Worm (Caenorhabditis elegans) whole organism, L1 larva: ENCODE results near the gene odd-1.

ENCODE experiments used
- C34B4.2 ChIP-seq: sonication (generic microtip); optimal IDR thresholded peaks from 2 replicates; lab custom pipeline; 2017; ENCODE audit warnings: mild to moderate bottlenecking, missing genetic modification characterization, missing compliant biosample characterization
- F16B12.6 ChIP-seq: fragments of 150-350 bp; optimal IDR thresholded peaks from 2 replicates; lab custom pipeline; 2014; ENCODE audit warnings: missing biosample characterization, missing genetic modification characterization
- ama-1 ChIP-seq: fragments of 150-350 bp; optimal IDR thresholded peaks from 2 replicates; lab custom pipeline; 2014
- ceh-63 ChIP-seq: fragments of 200-800 bp; sonication (Bioruptor generic); optimal IDR thresholded peaks from 2 replicates; lab custom pipeline; 2018; ENCODE audit warnings: mild to moderate bottlenecking, missing genetic modification characterization, missing compliant biosample characterization
- ceh-8 ChIP-seq: fragments of 200-800 bp; sonication (Bioruptor generic); optimal IDR thresholded peaks from 2 replicates; lab custom pipeline; 2018; ENCODE audit warnings: mild to moderate bottlenecking, missing genetic modification characterization, moderate library complexity, missing compliant biosample characterization
- ceh-88 ChIP-seq: fragments of 200-800 bp; sonication (Bioruptor generic); IDR thresholded peaks from 2 replicates; pipeline ENCODE4 v1.3.6; 2022; ENCODE audit warnings: missing genetic modification characterization, missing compliant biosample characterization
- ceh-90 ChIP-seq: sonication (generic microtip); optimal IDR thresholded peaks from 2 replicates; lab custom pipeline; 2016; ENCODE audit warnings: missing genetic modification characterization, missing compliant biosample characterization
- ces-1 ChIP-seq: fragments of 150-350 bp; optimal IDR thresholded peaks from 2 replicates; lab custom pipeline; 2014; ENCODE audit warnings: missing biosample characterization, missing genetic modification reagents, missing genetic modification characterization
- dpl-1 ChIP-seq, 3 experiments: fragments of 150-350 bp in 2 of 3; sonication (generic microtip) in 1 of 3; optimal IDR thresholded peaks; 2 replicates each; lab custom pipeline; 2014 to 2017; ENCODE audit warnings: missing biosample characterization in 3 of 3, missing genetic modification characterization in 3 of 3, missing genetic modification reagents in 3 of 3
- dsc-1 ChIP-seq: sonication (generic microtip); optimal IDR thresholded peaks from 2 replicates; lab custom pipeline; 2016; ENCODE audit warnings: mild to moderate bottlenecking, missing genetic modification characterization, missing compliant biosample characterization
- efl-1 ChIP-seq, 4 experiments: fragments of 150-350 bp; optimal IDR thresholded peaks in 3 of 4; peaks in 1 of 4; 1 replicate in 1 of 4; 2 replicates in 3 of 4; lab custom pipeline; 2014; ENCODE audit warnings: missing biosample characterization in 2 of 4, missing genetic modification characterization in 2 of 4, missing genetic modification reagents in 2 of 4
- egl-27 ChIP-seq, 2 experiments: fragments of 150-350 bp in 1 of 2; sonication (generic microtip); optimal IDR thresholded peaks; 3 replicates each; lab custom pipeline; 2017 to 2018; ENCODE audit warnings: missing biosample characterization in 2 of 2, missing genetic modification characterization in 2 of 2, missing genetic modification reagents in 2 of 2
- elt-2 ChIP-seq: sonication (generic microtip); optimal IDR thresholded peaks from 2 replicates; lab custom pipeline; 2016; ENCODE audit warnings: missing genetic modification characterization, mild to moderate bottlenecking, inconsistent platforms, missing compliant biosample characterization, missing genetic modification reagents
- elt-3 ChIP-seq, 6 experiments: fragments of 150-350 bp in 1 of 6; sonication (generic microtip); optimal IDR thresholded peaks; 2 replicates each; lab custom pipeline; 2017 to 2018; ENCODE audit warnings: missing biosample characterization in 6 of 6, missing genetic modification characterization in 6 of 6, inconsistent platforms in 1 of 6
- fkh-8 ChIP-seq: sonication (generic microtip); optimal IDR thresholded peaks from 2 replicates; lab custom pipeline; 2016; ENCODE audit warnings: mild to moderate bottlenecking, missing genetic modification characterization, missing compliant biosample characterization
- hlh-17 ChIP-seq: fragments of 200-800 bp; sonication (Bioruptor generic); optimal IDR thresholded peaks from 2 replicates; lab custom pipeline; 2018; ENCODE audit warnings: missing genetic modification characterization, mild to moderate bottlenecking, missing compliant biosample characterization, moderate library complexity, borderline replicate concordance
- isw-1 ChIP-seq: fragments of 200-800 bp; sonication (Bioruptor generic); IDR thresholded peaks from 2 replicates; pipeline ENCODE4 v1.3.6; 2022; ENCODE audit warnings: missing genetic modification characterization, missing compliant biosample characterization
- lin-35 ChIP-seq, 2 experiments: fragments of 150-350 bp; optimal IDR thresholded peaks; 2 replicates each; lab custom pipeline; 2014; ENCODE audit warnings: missing biosample characterization in 2 of 2, missing genetic modification characterization in 2 of 2, missing genetic modification reagents in 2 of 2
- lsy-2 ChIP-seq, 2 experiments: fragments of 150-350 bp; optimal IDR thresholded peaks; 2 replicates each; lab custom pipeline; 2014; ENCODE audit warnings: missing biosample characterization in 2 of 2, missing genetic modification characterization in 2 of 2
- mab-9 ChIP-seq: fragments of 200-800 bp; sonication (Bioruptor generic); IDR thresholded peaks from 2 replicates; pipeline ENCODE4 v1.3.6; 2022; ENCODE audit warnings: missing genetic modification reagents, missing genetic modification characterization, missing compliant biosample characterization
- nhr-11 ChIP-seq: fragments of 150-350 bp; optimal IDR thresholded peaks from 2 replicates; lab custom pipeline; 2014; ENCODE audit warnings: missing biosample characterization, missing genetic modification characterization
- nhr-237 ChIP-seq: fragments of 150-350 bp; optimal IDR thresholded peaks from 2 replicates; lab custom pipeline; 2014; ENCODE audit warnings: missing biosample characterization, missing genetic modification characterization
- nhr-47 ChIP-seq: sonication (generic microtip); optimal IDR thresholded peaks from 2 replicates; lab custom pipeline; 2016; ENCODE audit warnings: mild to moderate bottlenecking, missing genetic modification characterization, moderate library complexity, missing compliant biosample characterization
- nhr-71 ChIP-seq: sonication (generic microtip); optimal IDR thresholded peaks from 2 replicates; lab custom pipeline; 2016; ENCODE audit warnings: mild to moderate bottlenecking, missing genetic modification characterization, moderate library complexity, missing compliant biosample characterization
- nhr-76 ChIP-seq: sonication (generic microtip); optimal IDR thresholded peaks from 2 replicates; lab custom pipeline; 2017; ENCODE audit warnings: missing biosample characterization, missing genetic modification characterization
- nhr-77 ChIP-seq: fragments of 150-350 bp; optimal IDR thresholded peaks from 2 replicates; lab custom pipeline; 2014; ENCODE audit warnings: missing biosample characterization, missing genetic modification characterization
- nhr-84 ChIP-seq: sonication (generic microtip); optimal IDR thresholded peaks from 2 replicates; lab custom pipeline; 2017; ENCODE audit warnings: missing biosample characterization, missing genetic modification characterization
- nhr-85 ChIP-seq: sonication (generic microtip); peaks from one replicate; lab custom pipeline; 2016; ENCODE audit warnings: missing genetic modification characterization, inconsistent platforms, missing compliant biosample characterization
- pqm-1 ChIP-seq: sonication (generic microtip); optimal IDR thresholded peaks from 3 replicates; lab custom pipeline; 2017; ENCODE audit warnings: missing biosample characterization, missing genetic modification characterization
- rnt-1 ChIP-seq: sonication (generic microtip); optimal IDR thresholded peaks from 2 replicates; lab custom pipeline; 2016; ENCODE audit warnings: mild to moderate bottlenecking, missing genetic modification characterization, moderate library complexity, missing compliant biosample characterization
- unc-30 ChIP-seq: sonication (generic microtip); optimal IDR thresholded peaks from 2 replicates; lab custom pipeline; 2017; ENCODE audit warnings: missing biosample characterization, missing genetic modification characterization
- unc-62 ChIP-seq: fragments of 150-350 bp; optimal IDR thresholded peaks from 2 replicates; lab custom pipeline; 2014; ENCODE audit warnings: missing biosample characterization, missing genetic modification reagents, missing genetic modification characterization
- zip-4 ChIP-seq: fragments of 200-800 bp; sonication (Bioruptor generic); optimal IDR thresholded peaks from 2 replicates; lab custom pipeline; 2018; ENCODE audit warnings: mild to moderate bottlenecking, missing genetic modification characterization, moderate library complexity, missing compliant biosample characterization
- ztf-11 ChIP-seq, 2 experiments: sonication (generic microtip); optimal IDR thresholded peaks; 2 replicates each; lab custom pipeline; 2016 to 2017; ENCODE audit warnings: missing genetic modification characterization in 2 of 2, missing biosample characterization in 1 of 2, missing compliant biosample characterization in 1 of 2
- ztf-4 ChIP-seq: fragments of 150-350 bp; optimal IDR thresholded peaks from 2 replicates; lab custom pipeline; 2014; ENCODE audit warnings: missing biosample characterization, missing genetic modification characterization

The odd-1 gene

DNA sequence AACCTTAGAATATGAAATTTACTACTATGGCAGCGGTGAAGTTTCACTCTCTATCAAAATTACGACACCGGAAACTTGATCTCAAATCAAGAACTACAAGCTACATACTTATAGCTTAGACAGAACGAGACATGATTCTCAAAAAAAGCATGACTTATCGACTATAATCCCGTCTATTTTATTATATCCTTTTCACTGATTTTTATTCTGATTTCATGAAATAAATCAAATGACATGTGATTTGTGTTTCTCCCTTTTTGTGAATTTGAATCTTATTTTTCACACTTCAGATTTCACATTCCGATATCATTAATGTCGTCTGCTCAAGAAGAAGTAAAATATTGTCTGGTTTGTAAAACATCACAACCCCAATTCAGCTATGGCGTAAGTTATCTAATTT lies 8.1 kb upstream of the odd-1 start, which contains the start of gene ZK418.11:
Gene ZK418.11, plus strand, starts transcription at position 289 of the 400 bp plus-strand sequence.
- peak; percentile 55 for TF ChIP-seq dsc-1
- peak; percentile 73 for TF ChIP-seq fkh-8
- peak; percentile 36 for TF ChIP-seq nhr-11
- TF ChIP-seq ztf-11 (tag; optimal IDR thresholded peaks at IDR 0.05; lab: Kevin White, UChicago) = no peak
- peak; percentile 26 for TF ChIP-seq nhr-71 (tag; lab: Kevin White, UChicago)
- no peak for TF ChIP-seq mab-9 (GFP tag; lab: Robert Waterston, UW)
- TF ChIP-seq ama-1 = no peak

DNA sequence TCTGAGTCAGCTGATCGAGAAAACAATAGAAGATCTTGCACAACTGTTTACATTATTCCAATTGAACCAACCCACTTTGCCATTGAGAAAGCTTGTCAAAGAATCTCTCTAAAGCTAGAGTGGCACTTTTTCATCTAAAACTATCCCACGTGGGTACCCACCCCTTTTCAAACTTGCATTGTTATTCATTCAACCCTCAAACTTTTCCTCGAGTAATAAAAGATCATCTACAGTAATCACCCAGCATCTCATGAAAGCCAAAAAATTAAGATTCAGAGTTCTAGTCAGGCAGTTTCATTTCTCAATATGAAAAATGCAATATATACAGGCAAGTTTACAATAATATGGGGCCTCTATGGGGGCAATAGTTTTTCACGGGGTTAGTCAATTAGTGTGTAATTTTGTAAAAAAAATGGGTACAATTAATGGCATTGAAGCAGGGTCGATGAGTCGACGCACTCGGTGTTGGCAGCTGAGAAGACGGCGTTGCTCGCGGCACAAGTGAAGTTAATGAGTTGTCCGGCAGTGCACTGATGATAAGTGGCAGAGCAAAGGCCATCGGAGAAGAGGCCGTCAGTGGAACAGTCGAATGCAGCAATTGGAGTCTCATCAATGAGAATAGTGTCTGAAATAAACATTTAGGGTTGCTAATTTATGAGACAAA lies 6.2 kb upstream of the odd-1 start:
- TF ChIP-seq ama-1 = no peak
- TF ChIP-seq ceh-88 (GFP tag; lab: Robert Waterston, UW) = no peak
- no peak for TF ChIP-seq egl-27 (tag; optimal IDR thresholded peaks at IDR 0.05; lab: Kevin White, UChicago)
- no peak for TF ChIP-seq nhr-11
- TF ChIP-seq elt-3 (tag; optimal IDR thresholded peaks at IDR 0.05; lab: Kevin White, UChicago) = no peak
- no peak for TF ChIP-seq rnt-1 (tag; lab: Kevin White, UChicago)
- no peak for TF ChIP-seq pqm-1 (tag; lab: Kevin White, UChicago)
- no peak for TF ChIP-seq lin-35 (GFP tag; optimal IDR thresholded peaks at IDR 0.05; lab: Kevin White, UChicago)
- TF ChIP-seq dpl-1 (GFP tag; optimal IDR thresholded peaks at IDR 0.05; lab: Kevin White, UChicago) = no peak
- TF ChIP-seq ces-1 (GFP tag; lab: Kevin White, UChicago) = no peak
- no peak for TF ChIP-seq ztf-4 (tag; lab: Kevin White, UChicago)

DNA sequence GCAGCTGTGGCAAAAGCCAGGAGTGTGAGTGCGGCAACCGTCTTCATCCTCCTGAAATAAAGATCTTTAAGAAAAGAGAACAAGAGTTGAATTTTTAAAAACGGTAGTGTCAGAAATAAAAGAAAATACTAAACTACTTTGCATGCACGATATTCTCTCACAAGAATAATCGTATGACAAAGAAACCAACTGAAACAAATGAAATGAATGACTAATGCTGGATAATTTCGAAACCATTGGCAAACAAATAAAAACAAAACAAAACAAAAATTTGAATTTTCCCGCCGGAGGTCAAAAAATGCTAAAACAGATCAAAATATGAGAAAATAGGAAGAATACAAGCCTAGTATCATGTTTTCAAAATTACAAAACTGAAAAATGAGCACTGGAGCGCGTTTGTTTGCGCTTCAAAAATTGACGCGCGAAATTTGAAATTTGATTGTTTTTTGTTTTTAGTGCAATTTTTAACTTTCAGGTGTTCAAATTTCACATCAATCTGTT lies 4.1 kb upstream of the odd-1 start, which contains the start of gene cpg-2:
Gene cpg-2, minus strand, starts transcription at position 51 of the 501 bp plus-strand sequence.
- TF ChIP-seq C34B4.2 = no peak
- no peak for TF ChIP-seq nhr-76 (tag; lab: Kevin White, UChicago)
- no peak for TF ChIP-seq ceh-63 (GFP tag; lab: Kevin White, UChicago)
- no peak for TF ChIP-seq dpl-1 (GFP tag; optimal IDR thresholded peaks at IDR 0.05; lab: Kevin White, UChicago)
- no peak for TF ChIP-seq ces-1 (GFP tag; lab: Kevin White, UChicago)
- no peak for TF ChIP-seq nhr-77 (tag; lab: Kevin White, UChicago)
- TF ChIP-seq isw-1 = no peak
- TF ChIP-seq ztf-11 (tag; optimal IDR thresholded peaks at IDR 0.05; lab: Kevin White, UChicago) = no peak
- TF ChIP-seq hlh-17 (GFP tag; lab: Kevin White, UChicago) = no peak
- TF ChIP-seq ceh-90 = no peak
- no peak for TF ChIP-seq F16B12.6 (tag; lab: Kevin White, UChicago)
- TF ChIP-seq, all 84 proteins: peak for 0

DNA sequence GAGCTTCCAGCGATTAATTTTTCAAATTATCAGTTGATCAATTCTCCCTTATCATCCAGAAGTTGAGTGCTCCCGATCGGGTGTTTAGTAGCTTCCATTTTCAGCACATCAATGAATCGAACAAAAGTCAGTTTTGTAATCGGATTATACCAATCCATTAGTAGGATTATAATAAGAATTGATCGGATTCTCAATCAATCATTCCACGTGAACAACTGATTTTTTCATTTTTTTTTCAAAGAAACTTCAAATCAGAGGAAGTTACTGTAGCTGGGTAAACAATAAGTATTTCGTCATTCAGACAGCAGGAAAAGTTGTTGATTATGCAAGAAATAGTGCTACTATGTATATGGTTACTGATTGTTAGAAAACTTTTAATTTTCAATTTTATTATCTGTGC lies 1.3 kb upstream of the odd-1 start:
- TF ChIP-seq elt-2 (tag; lab: Kevin White, UChicago) (peak; percentile 48), unc-30 (tag; lab: Kevin White, UChicago) (no peak), lin-35 (GFP tag; optimal IDR thresholded peaks at IDR 0.05; lab: Kevin White, UChicago) (no peak)

DNA sequence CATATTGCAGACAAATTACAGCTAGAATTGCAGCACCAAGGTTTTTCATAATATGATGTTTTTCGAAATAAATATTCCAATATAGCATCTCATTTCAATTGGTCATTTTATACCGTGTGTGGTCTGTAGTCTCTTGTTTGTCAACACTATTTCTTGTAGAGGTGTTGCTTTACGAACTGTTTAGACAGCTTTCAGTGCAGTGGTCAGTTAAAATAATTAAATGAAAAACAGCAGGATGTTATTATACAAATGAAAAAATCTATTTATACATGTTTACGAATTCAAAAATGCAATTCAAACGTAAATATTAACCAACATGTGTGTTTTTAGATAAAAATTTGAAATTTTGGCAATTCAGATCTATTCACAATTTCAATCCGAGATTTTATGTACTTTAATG lies 3.7 kb downstream of the odd-1 start, which contains the start of gene B0280.7:
Gene B0280.7, minus strand, starts transcription at position 101 of the 400 bp plus-strand sequence.
- TF ChIP-seq rnt-1 (tag; lab: Kevin White, UChicago) (no peak), hlh-17 (GFP tag; lab: Kevin White, UChicago) (no peak), efl-1 (optimal IDR thresholded peaks at IDR 0.05; lab: Kevin White, UChicago) (no peak), efl-1 (GFP tag; optimal IDR thresholded peaks at IDR 0.05 in 1 of 2; lab: Kevin White, UChicago) (no peak), elt-3 (tag; optimal IDR thresholded peaks at IDR 0.05; lab: Kevin White, UChicago) (no peak), lsy-2 (tag; optimal IDR thresholded peaks at IDR 0.05; lab: Kevin White, UChicago) (no peak), unc-62 (GFP tag; lab: Kevin White, UChicago) (no peak), ceh-8 (GFP tag; lab: Kevin White, UChicago) (no peak), ceh-88 (GFP tag; lab: Robert Waterston, UW) (no peak), nhr-47 (tag; lab: Kevin White, UChicago) (no peak), ztf-11 (tag; optimal IDR thresholded peaks at IDR 0.05; lab: Kevin White, UChicago) (no peak), nhr-84 (tag; lab: Kevin White, UChicago) (no peak), C34B4.2 (no peak), nhr-237 (tag; lab: Kevin White, UChicago) (no peak), zip-4 (GFP tag; lab: Kevin White, UChicago) (no peak), isw-1 (no peak), nhr-85 (tag; lab: Kevin White, UChicago) (no peak), dsc-1 (no peak)
- TF ChIP-seq, all 84 proteins: peak for 0
